Worm (Caenorhabditis elegans): Measurements from ENCODE around the gene R02D3.8.

DNA sequence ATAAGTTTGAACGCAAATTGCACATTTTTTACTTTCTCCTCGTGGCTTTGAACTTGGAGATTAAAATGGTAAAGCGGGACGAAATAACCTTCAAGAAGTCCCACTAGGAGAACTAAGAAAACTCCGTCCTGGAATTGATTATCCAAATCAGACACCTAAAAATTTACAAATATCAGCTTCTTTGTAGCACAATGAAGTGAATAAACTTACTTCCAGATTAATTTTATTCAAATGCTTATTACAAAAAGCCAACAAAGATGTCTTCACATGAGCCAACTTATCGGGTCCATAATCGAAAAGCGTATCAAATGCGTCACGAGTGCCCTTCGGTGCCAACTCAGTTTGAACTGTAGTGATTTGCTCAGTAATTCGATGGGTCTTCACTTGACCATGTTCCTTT lies 5.5 kb upstream of the R02D3.8 start:
- TF ChIP-seq dao-5 (tag; optimal IDR thresholded peaks at IDR 0.05) (no peak), him-1 (tag; optimal IDR thresholded peaks at IDR 0.05) (no peak)
